Worm (Caenorhabditis elegans) whole organism, mixed stage, embryonic: ENCODE data around the gene nhr-51.
A peak's percentile ranks its signal among the peaks of the same experiment; 100 is the strongest.

Experiments used
- M03D4.4 ChIP-seq: sonication (generic microtip); optimal IDR thresholded peaks from 2 replicates; lab custom pipeline; 2017; ENCODE audit warnings: mild to moderate bottlenecking, missing genetic modification characterization, missing compliant biosample characterization
- bed-3 ChIP-seq: fragments of 200-800 bp; sonication (Bioruptor generic); optimal IDR thresholded peaks from 3 replicates; lab custom pipeline; 2018; ENCODE audit warnings: mild to moderate bottlenecking, missing genetic modification characterization, moderate library complexity, missing compliant biosample characterization
- ceh-43 ChIP-seq: fragments of 200-800 bp; sonication (Bioruptor generic); optimal IDR thresholded peaks from 2 replicates; lab custom pipeline; 2018; ENCODE audit warnings: mild to moderate bottlenecking, missing genetic modification characterization, moderate library complexity, missing compliant biosample characterization
- ceh-83 ChIP-seq: fragments of 200-800 bp; sonication (Bioruptor generic); optimal IDR thresholded peaks from 2 replicates; lab custom pipeline; 2018; ENCODE audit warnings: mild to moderate bottlenecking, missing genetic modification characterization, missing compliant biosample characterization
- ces-1 ChIP-seq: fragments of 150-350 bp; optimal IDR thresholded peaks from 2 replicates; lab custom pipeline; 2014; ENCODE audit warnings: missing biosample characterization, missing genetic modification reagents, missing genetic modification characterization
- drap-1 ChIP-seq: fragments of 200-800 bp; sonication (Bioruptor generic); optimal IDR thresholded peaks from 3 replicates; lab custom pipeline; 2018; ENCODE audit warnings: mild to moderate bottlenecking, missing genetic modification characterization, missing compliant biosample characterization
- elt-1 ChIP-seq: sonication (generic microtip); optimal IDR thresholded peaks from 2 replicates; lab custom pipeline; 2017; ENCODE audit warnings: missing genetic modification characterization, mild to moderate bottlenecking, missing compliant biosample characterization, antibody characterized with exemption, moderate library complexity, borderline replicate concordance; ENCODE audit not compliant: insufficient read depth
- elt-3 ChIP-seq: fragments of 150-350 bp; optimal IDR thresholded peaks from 2 replicates; lab custom pipeline; 2014; ENCODE audit warnings: missing biosample characterization, missing genetic modification characterization
- flh-1 ChIP-seq: fragments of 200-800 bp; sonication (Bioruptor generic); optimal IDR thresholded peaks from 2 replicates; lab custom pipeline; 2018; ENCODE audit warnings: mild to moderate bottlenecking, missing genetic modification characterization, moderate library complexity, missing compliant biosample characterization
- ham-2 ChIP-seq: fragments of 200-800 bp; sonication (Bioruptor generic); optimal IDR thresholded peaks from 2 replicates; lab custom pipeline; 2018; ENCODE audit warnings: mild to moderate bottlenecking, missing genetic modification characterization, missing compliant biosample characterization
- hlh-1 ChIP-seq: fragments of 150-350 bp; optimal IDR thresholded peaks from 2 replicates; lab custom pipeline; 2014; ENCODE audit warnings: missing biosample characterization, missing genetic modification reagents, missing genetic modification characterization
- lin-13 ChIP-seq: fragments of 150-350 bp; optimal IDR thresholded peaks from 2 replicates; lab custom pipeline; 2014; ENCODE audit warnings: missing biosample characterization, missing genetic modification characterization
- lsy-2 ChIP-seq: fragments of 150-350 bp; optimal IDR thresholded peaks from 2 replicates; lab custom pipeline; 2014; ENCODE audit warnings: missing biosample characterization, missing genetic modification characterization
- nhr-12 ChIP-seq: fragments of 150-350 bp; optimal IDR thresholded peaks from 2 replicates; lab custom pipeline; 2014; ENCODE audit warnings: missing biosample characterization, missing genetic modification characterization
- nhr-2 ChIP-seq: fragments of 150-350 bp; optimal IDR thresholded peaks from 2 replicates; lab custom pipeline; 2014; ENCODE audit warnings: missing biosample characterization, missing genetic modification characterization
- nhr-28 ChIP-seq: fragments of 150-350 bp; optimal IDR thresholded peaks from 2 replicates; lab custom pipeline; 2014; ENCODE audit warnings: missing biosample characterization, missing genetic modification characterization
- nhr-76 ChIP-seq: sonication (generic microtip); optimal IDR thresholded peaks from 2 replicates; lab custom pipeline; 2017; ENCODE audit warnings: missing biosample characterization, missing genetic modification characterization
- pha-4 ChIP-seq: fragments of 150-350 bp; optimal IDR thresholded peaks from 2 replicates; lab custom pipeline; 2018; ENCODE audit warnings: missing biosample characterization, missing genetic modification reagents, missing genetic modification characterization
- snpc-4 ChIP-seq: fragments of 150-350 bp; optimal IDR thresholded peaks from 2 replicates; lab custom pipeline; 2014; ENCODE audit warnings: missing biosample characterization, missing genetic modification characterization
- sptf-1 ChIP-seq: sonication (generic microtip); optimal IDR thresholded peaks from 2 replicates; lab custom pipeline; 2017; ENCODE audit warnings: mild to moderate bottlenecking, missing genetic modification characterization, moderate library complexity, missing compliant biosample characterization
- tbx-8 ChIP-seq: fragments of 200-800 bp; sonication (Bioruptor generic); optimal IDR thresholded peaks from 2 replicates; lab custom pipeline; 2018; ENCODE audit warnings: mild to moderate bottlenecking, missing genetic modification characterization, moderate library complexity, missing compliant biosample characterization
- unc-120 ChIP-seq: sonication (generic microtip); optimal IDR thresholded peaks from 2 replicates; lab custom pipeline; 2017; ENCODE audit warnings: missing genetic modification characterization, missing compliant biosample characterization; ENCODE audit not compliant: poor library complexity, severe bottlenecking
- unc-39 ChIP-seq: fragments of 150-350 bp; optimal IDR thresholded peaks from 2 replicates; lab custom pipeline; 2014; ENCODE audit warnings: missing biosample characterization, missing genetic modification characterization
- unc-62 ChIP-seq: fragments of 150-350 bp; optimal IDR thresholded peaks from 2 replicates; lab custom pipeline; 2014; ENCODE audit warnings: missing biosample characterization, missing genetic modification reagents, missing genetic modification characterization
- zip-8 ChIP-seq: fragments of 150-350 bp; optimal IDR thresholded peaks from 2 replicates; lab custom pipeline; 2014; ENCODE audit warnings: missing biosample characterization, missing genetic modification characterization
- ztf-11 ChIP-seq: fragments of 150-350 bp; optimal IDR thresholded peaks from 2 replicates; lab custom pipeline; 2014; ENCODE audit warnings: missing biosample characterization, missing genetic modification characterization

Gene nhr-51

ce11 chrV:15644575-15644974, 29.2 kb upstream of the nhr-51 start, which contains the start of gene str-23:
Gene str-23, plus strand, starts transcription at chrV:15644875.
- TF ChIP-seq ham-2 (GFP tag; lab: Kevin White, UChicago): no peak
- no peak for TF ChIP-seq bed-3 (GFP tag; lab: Kevin White, UChicago)
- TF ChIP-seq nhr-28 (tag; lab: Kevin White, UChicago): no peak

DNA sequence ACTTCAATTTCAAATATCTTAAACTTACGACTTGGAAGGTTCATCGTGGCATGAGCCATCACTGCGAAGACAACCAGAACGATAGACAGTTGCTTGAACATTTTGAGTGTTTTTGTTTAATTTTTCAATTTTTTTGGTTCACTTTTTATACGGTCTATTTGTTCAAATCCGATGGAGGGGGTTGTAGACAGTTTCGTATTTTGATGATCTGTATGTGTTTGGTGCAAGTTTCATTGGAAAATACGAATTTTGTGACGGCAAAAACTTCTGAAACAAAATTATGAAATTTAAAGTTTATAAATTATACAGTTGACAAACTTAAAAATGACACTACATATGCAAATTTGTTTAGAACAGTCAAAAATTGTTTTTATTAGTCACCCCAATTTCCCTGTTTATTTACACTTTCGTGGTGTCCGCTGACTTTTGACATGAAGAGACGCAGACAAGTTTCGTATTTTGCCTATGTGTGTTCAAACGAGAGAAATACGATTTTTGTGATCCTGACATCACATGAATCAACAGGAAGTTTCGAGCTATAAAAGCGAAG, 26.2 kb upstream of the nhr-51 start, which contains the start of the genes C55A1.7 and C55A1.6:
Gene C55A1.7, minus strand, starts transcription at position 101 of the 550 bp plus-strand sequence.
Gene C55A1.6, plus strand, starts transcription at position 500 of the 550 bp plus-strand sequence.
- TF ChIP-seq pha-4 (tag; lab: Kevin White, UChicago): peak; percentile 10

- TF ChIP-seq nhr-76 (tag; lab: Kevin White, UChicago): no peak
- no peak for TF ChIP-seq unc-120 (tag; lab: Kevin White, UChicago)
- no peak for TF ChIP-seq drap-1 (GFP tag; lab: Kevin White, UChicago)
- no peak for TF ChIP-seq unc-62 (GFP tag; lab: Kevin White, UChicago)
- TF ChIP-seq ces-1 (GFP tag; lab: Kevin White, UChicago): no peak
- no peak for TF ChIP-seq ceh-83 (GFP tag; lab: Kevin White, UChicago)
- TF ChIP-seq M03D4.4: no peak
- TF ChIP-seq pha-4 (tag; lab: Kevin White, UChicago): no peak
- TF ChIP-seq flh-1 (GFP tag; lab: Kevin White, UChicago): no peak
- TF ChIP-seq lin-13 (tag; lab: Kevin White, UChicago): no peak
- TF ChIP-seq lsy-2 (tag; lab: Kevin White, UChicago): no peak
- no peak for TF ChIP-seq tbx-8
- TF ChIP-seq ham-2 (GFP tag; lab: Kevin White, UChicago): no peak
- no peak for TF ChIP-seq bed-3 (GFP tag; lab: Kevin White, UChicago)
- no peak for TF ChIP-seq nhr-2
- TF ChIP-seq hlh-1 (tag; lab: Kevin White, UChicago): no peak
- no peak for TF ChIP-seq zip-8
Observed at ce11 chrV:15650167-15650566, 23.6 kb upstream of the nhr-51 start, which contains the start of gene sru-42. Gene sru-42, plus strand, starts transcription at chrV:15650467.

DNA sequence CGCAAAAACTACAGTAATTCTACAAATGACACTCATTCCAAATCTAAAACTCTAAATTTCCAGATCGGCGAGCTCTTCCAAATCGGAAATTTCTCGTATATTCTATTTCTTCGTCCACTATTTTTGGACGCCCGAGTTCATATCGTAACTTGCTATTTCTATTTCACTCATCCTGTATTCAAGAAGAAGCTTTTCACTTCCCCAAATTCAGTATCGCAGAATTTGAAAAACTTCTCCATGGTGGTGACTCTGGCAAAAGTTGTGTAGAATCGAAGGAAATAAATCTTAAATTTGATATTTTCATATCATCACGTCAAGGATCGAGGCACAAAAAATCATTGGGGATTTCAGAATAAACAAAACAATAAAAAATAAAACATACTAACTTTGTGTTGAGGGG, 21.7 kb upstream of the nhr-51 start:
- TF ChIP-seq unc-39 (tag; lab: Kevin White, UChicago): no peak
- TF ChIP-seq flh-1 (GFP tag; lab: Kevin White, UChicago): no peak
- TF ChIP-seq nhr-12 (tag; lab: Kevin White, UChicago): no peak
- no peak for TF ChIP-seq ceh-43 (GFP tag; lab: Kevin White, UChicago)
- no peak for TF ChIP-seq tbx-8
- TF ChIP-seq zip-8: no peak
- no peak for TF ChIP-seq unc-120 (tag; lab: Kevin White, UChicago)
- no peak for TF ChIP-seq ztf-11 (tag; lab: Kevin White, UChicago)
- TF ChIP-seq bed-3 (GFP tag; lab: Kevin White, UChicago): no peak

DNA sequence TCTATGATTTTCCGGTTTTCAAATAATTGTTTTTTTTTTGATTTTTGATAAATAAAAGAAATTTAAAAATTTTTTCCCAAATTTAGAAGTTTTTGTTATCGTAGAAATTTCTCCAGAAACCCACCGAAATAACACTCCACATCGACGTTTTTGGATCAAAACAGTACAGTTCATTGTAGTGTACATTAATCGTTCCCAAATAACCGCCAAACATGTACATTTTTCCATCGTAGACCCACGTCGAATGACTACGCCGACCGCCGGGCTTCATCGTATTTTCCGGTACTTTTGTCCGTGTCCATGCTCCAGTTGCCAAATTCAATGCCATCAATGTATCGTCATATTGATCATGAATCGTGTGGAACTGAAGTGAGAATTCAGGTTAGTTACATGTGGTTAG, 19.7 kb upstream of the nhr-51 start, which contains the start of gene F53E4.2:
Gene F53E4.2, plus strand, starts transcription at position 301 of the 400 bp plus-strand sequence.
- TF ChIP-seq elt-3 (tag; lab: Kevin White, UChicago): no peak

DNA sequence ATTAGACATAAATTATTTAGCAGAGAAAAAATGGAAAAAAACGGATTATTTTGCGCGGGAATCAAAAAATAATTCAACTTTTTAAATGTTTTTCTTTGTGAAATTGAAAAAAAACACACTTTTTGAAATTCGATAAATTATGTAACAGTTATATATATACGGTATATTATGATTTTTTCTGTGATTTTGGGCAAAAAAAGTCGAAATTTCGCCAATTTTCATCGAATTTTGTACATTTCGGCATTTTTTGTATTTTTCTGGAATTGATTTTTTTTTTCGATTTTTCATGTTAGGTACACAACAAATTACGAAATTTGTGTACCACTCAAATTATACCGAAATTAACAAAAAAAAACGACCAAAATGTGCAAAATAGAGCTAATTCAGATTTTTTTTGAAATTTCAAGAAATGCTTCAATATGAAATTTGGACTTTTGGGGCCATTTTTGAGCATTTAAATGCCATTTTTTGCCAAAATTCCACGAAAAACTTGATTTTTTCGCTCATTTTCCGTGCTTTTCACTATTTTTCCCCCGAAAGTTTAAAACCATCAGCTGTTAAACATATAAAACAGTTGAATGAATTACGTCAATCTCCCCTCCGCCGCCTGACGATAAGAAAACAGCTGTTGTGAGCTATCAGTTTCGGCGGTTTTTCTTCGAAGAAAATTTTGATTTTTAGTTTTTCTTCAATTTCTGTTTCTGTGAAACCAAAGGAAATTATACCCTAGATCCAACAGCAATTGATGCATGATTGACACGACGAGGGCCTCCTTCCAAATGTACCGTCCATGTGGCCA, 15.3 kb upstream of the nhr-51 start:
- TF ChIP-seq unc-62 (GFP tag; lab: Kevin White, UChicago) (no peak), snpc-4 (tag; lab: Kevin White, UChicago) (no peak), sptf-1 (tag; lab: Kevin White, UChicago) (no peak), ces-1 (GFP tag; lab: Kevin White, UChicago) (no peak), hlh-1 (tag; lab: Kevin White, UChicago) (peak; percentile 91)

ce11 chrV:15661003-15661402, 12.8 kb upstream of the nhr-51 start:
- TF ChIP-seq elt-1 (tag; lab: Kevin White, UChicago) (peak; percentile 94), tbx-8 (no peak), ham-2 (GFP tag; lab: Kevin White, UChicago) (peak; percentile 43)
